Fruit fly (Drosophila melanogaster): ENCODE results near the gene CG15432.

The CG15432 gene

dm6 chr2L:4454009-4454689 lies 12.0 kb downstream of the CG15432 start, which contains the start of the genes Secp43 and ND-B8 (continued):
- TF ChIP-seq CG12104 (GFP tag; optimal IDR thresholded peaks at IDR 0.05) (no peak), CG7372 (GFP tag; IDR thresholded peaks at IDR 0.05) (no peak), Poxn (GFP tag; IDR thresholded peaks at IDR 0.05) (no peak), CG2889 (GFP tag; IDR thresholded peaks at IDR 0.05) (no peak), CG1602 (GFP tag; optimal IDR thresholded peaks at IDR 0.05) (no peak), otp (GFP tag; IDR thresholded peaks at IDR 0.05) (no peak), unc-4 (GFP tag; IDR thresholded peaks at IDR 0.05; ENCODE audit: partially characterized antibody) (peak; percentile 78), CG15696 (tag; optimal IDR thresholded peaks at IDR 0.05) (no peak), her (GFP tag; optimal IDR thresholded peaks at IDR 0.05) (no peak), CG18011 (GFP tag; optimal IDR thresholded peaks at IDR 0.05) (no peak), sd (tag; optimal IDR thresholded peaks at IDR 0.05) (peak; percentile 44), Lim3 (GFP tag; IDR thresholded peaks at IDR 0.05) (no peak), Kr (GFP tag; optimal IDR thresholded peaks at IDR 0.05) (no peak), chinmo (GFP tag; IDR thresholded peaks at IDR 0.05; ENCODE audit: partially characterized antibody) (peak; percentile 88; the same call in 2 of the 4 replicates), CG31388 (GFP tag; optimal IDR thresholded peaks at IDR 0.05) (no peak), Meics (GFP tag; optimal IDR thresholded peaks at IDR 0.05) (no peak), pho (GFP tag; optimal IDR thresholded peaks at IDR 0.05) (no peak), Jarid2 (GFP tag; optimal IDR thresholded peaks at IDR 0.05) (no peak), Dref (GFP tag; IDR thresholded peaks at IDR 0.05) (peak; percentile 96), wdn (GFP tag; IDR thresholded peaks at IDR 0.05) (no peak), CG5245 (GFP tag; optimal IDR thresholded peaks at IDR 0.05) (no peak), CG10147 (GFP tag; optimal IDR thresholded peaks at IDR 0.05) (peak; percentile 0), CG6689 (GFP tag; IDR thresholded peaks at IDR 0.05) (no peak), CG2678 (tag; optimal IDR thresholded peaks at IDR 0.05) (no peak), CG4282 (GFP tag; optimal IDR thresholded peaks at IDR 0.05) (no peak), CG17612 (GFP tag; IDR thresholded peaks at IDR 0.05) (no peak), CG7745 (tag; optimal IDR thresholded peaks at IDR 0.05) (no peak), CG2202 (tag; optimal IDR thresholded peaks at IDR 0.05) (no peak), pum (GFP tag; optimal IDR thresholded peaks at IDR 0.05) (no peak), CG11398 (GFP tag; optimal IDR thresholded peaks at IDR 0.05) (no peak), pb (GFP tag; optimal IDR thresholded peaks at IDR 0.05) (no peak), MESR4 (GFP tag; optimal IDR thresholded peaks at IDR 0.05) (peak; percentile 67), CG13123 (GFP tag; optimal IDR thresholded peaks at IDR 0.05) (no peak), Ssrp (tag; optimal IDR thresholded peaks at IDR 0.05) (no peak), schlank (tag; optimal IDR thresholded peaks at IDR 0.05) (no peak), CG8944 (GFP tag; optimal IDR thresholded peaks at IDR 0.05) (no peak), CG11247 (GFP tag; IDR thresholded peaks at IDR 0.05) (no peak), Dbx (GFP tag; IDR thresholded peaks at IDR 0.05) (no peak), kah (GFP tag; optimal IDR thresholded peaks at IDR 0.05) (no peak), Asciz (GFP tag; optimal IDR thresholded peaks at IDR 0.05) (no peak), CG6854 (GFP tag; optimal IDR thresholded peaks at IDR 0.05) (no peak), danr (GFP tag; IDR thresholded peaks at IDR 0.05) (no peak), sens-2 (GFP tag; IDR thresholded peaks at IDR 0.05) (no peak), Tbp (GFP tag; optimal IDR thresholded peaks at IDR 0.05) (no peak), bigmax (GFP tag; optimal IDR thresholded peaks at IDR 0.05) (no peak), kay (GFP tag; optimal IDR thresholded peaks at IDR 0.05) (no peak), dati (GFP tag; IDR thresholded peaks at IDR 0.05) (no peak), gcm (GFP tag; optimal IDR thresholded peaks at IDR 0.05) (no peak), CG31224 (GFP tag; IDR thresholded peaks at IDR 0.05) (no peak), tin (GFP tag; optimal IDR thresholded peaks at IDR 0.05) (no peak), CG10431 (GFP tag; optimal IDR thresholded peaks at IDR 0.05) (no peak)
